Fruit fly (Drosophila melanogaster): Measurements from ENCODE around the gene CG15533.

The CG15533 gene

dm6 chr3R:30388215-30388871 lies 40.3 kb upstream of the CG15533 start (continued):
- TF ChIP-seq onecut (GFP tag; IDR thresholded peaks at IDR 0.05) (peak; percentile 85), Taf1 (GFP tag; IDR thresholded peaks at IDR 0.05) (peak; percentile 83), Mes4 (GFP tag; optimal IDR thresholded peaks at IDR 0.05) (peak; percentile 97), HLHmδ (GFP tag; optimal IDR thresholded peaks at IDR 0.05) (peak; percentile 82), CG15479 (GFP tag; optimal IDR thresholded peaks at IDR 0.05) (peak; percentile 40), CG18011 (GFP tag; optimal IDR thresholded peaks at IDR 0.05) (peak; percentile 88), CG33557 (GFP tag; optimal IDR thresholded peaks at IDR 0.05) (peak; percentile 95), CG2678 (tag; optimal IDR thresholded peaks at IDR 0.05) (peak; percentile 98), grau (tag; optimal IDR thresholded peaks at IDR 0.05) (peak; percentile 95), CG13296 (GFP tag; optimal IDR thresholded peaks at IDR 0.05) (peak; percentile 91), CG1529 (GFP tag; optimal IDR thresholded peaks at IDR 0.05) (peak; percentile 96)

- TF ChIP-seq Ada2b (GFP tag; IDR thresholded peaks at IDR 0.05) (no peak), lab (GFP tag; optimal IDR thresholded peaks at IDR 0.05) (no peak), BEAF-32 (GFP tag; optimal IDR thresholded peaks at IDR 0.05) (no peak), CG7745 (tag; optimal IDR thresholded peaks at IDR 0.05) (no peak), CG17829 (tag; optimal IDR thresholded peaks at IDR 0.05) (no peak), gt (GFP tag; IDR thresholded peaks at IDR 0.05) (no peak), Dad (GFP tag; optimal IDR thresholded peaks at IDR 0.05) (no peak), sr (GFP tag; IDR thresholded peaks at IDR 0.05) (no peak), HmgZ (tag; optimal IDR thresholded peaks at IDR 0.05) (no peak), Eip74EF (GFP tag; optimal IDR thresholded peaks at IDR 0.05) (no peak), CG16815 (GFP tag; optimal IDR thresholded peaks at IDR 0.05) (no peak), tna (GFP tag; IDR thresholded peaks at IDR 0.05; ENCODE audit: partially characterized antibody) (no peak), usp (GFP tag; optimal IDR thresholded peaks at IDR 0.05) (no peak), CG13624 (GFP tag; optimal IDR thresholded peaks at IDR 0.05) (peak; percentile 9), CG30020 (tag; optimal IDR thresholded peaks at IDR 0.05) (no peak), sim (GFP tag; IDR thresholded peaks at IDR 0.05) (no peak), Rfx (GFP tag; IDR thresholded peaks at IDR 0.05) (no peak), Trl (optimal IDR thresholded peaks at IDR 0.05) (peak; percentile 93), Trl (GFP tag; optimal IDR thresholded peaks at IDR 0.05) (no peak), CG14441 (GFP tag; IDR thresholded peaks at IDR 0.05) (no peak), nerfin-1 (tag; optimal IDR thresholded peaks at IDR 0.05) (no peak), exex (tag; optimal IDR thresholded peaks at IDR 0.05) (no peak), mirr (GFP tag; optimal IDR thresholded peaks at IDR 0.05) (no peak), crc (GFP tag; optimal IDR thresholded peaks at IDR 0.05) (no peak), bigmax (GFP tag; optimal IDR thresholded peaks at IDR 0.05) (no peak), Gug (GFP tag; IDR thresholded peaks at IDR 0.05) (no peak), yki (optimal IDR thresholded peaks at IDR 0.05) (peak; percentile 56), MTF-1 (GFP tag; optimal IDR thresholded peaks at IDR 0.05; ENCODE audit: borderline replicate concordance) (peak; percentile 97), Hr51 (GFP tag; optimal IDR thresholded peaks at IDR 0.05) (no peak), caup (GFP tag; optimal IDR thresholded peaks at IDR 0.05; ENCODE audit: severe bottlenecking) (no peak), lbe (GFP tag; optimal IDR thresholded peaks at IDR 0.05) (peak; percentile 10), so (GFP tag; IDR thresholded peaks at IDR 0.05) (no peak), HHEX (GFP tag; optimal IDR thresholded peaks at IDR 0.05) (no peak), CG18011 (GFP tag; optimal IDR thresholded peaks at IDR 0.05) (no peak), Fer1 (GFP tag; optimal IDR thresholded peaks at IDR 0.05) (no peak), nom (GFP tag; optimal IDR thresholded peaks at IDR 0.05) (peak; percentile 1), CG15011 (GFP tag; optimal IDR thresholded peaks at IDR 0.05) (no peak), aop (GFP tag; IDR thresholded peaks at IDR 0.05) (no peak), Sox102F (GFP tag; optimal IDR thresholded peaks at IDR 0.05) (no peak)
Observed at dm6 chr3R:30389096-30389495, 39.5 kb upstream of the CG15533 start.

Measured in whole organism, embryonic.